Worm (Caenorhabditis elegans): Measurements from ENCODE around the gene larp-1.

Gene larp-1

DNA sequence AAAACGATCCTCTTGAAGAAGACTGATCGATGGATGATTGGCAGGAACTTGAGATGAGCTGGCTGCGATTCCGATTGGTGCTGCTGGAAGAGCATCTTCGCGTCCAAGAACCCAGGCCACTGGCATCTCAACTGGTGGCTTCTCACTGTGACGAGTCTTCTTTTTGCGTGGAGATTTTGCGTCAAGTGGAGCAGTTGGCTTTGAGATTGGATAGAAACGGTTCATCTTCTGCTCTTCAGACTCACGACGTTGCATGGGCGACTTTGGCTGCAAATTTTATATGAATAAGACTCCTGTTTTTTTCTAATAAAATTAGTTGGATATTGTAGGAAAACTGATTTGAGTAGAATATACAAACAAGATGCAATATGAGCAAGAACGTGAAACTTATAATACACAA is 6.7 kb downstream of the larp-1 start:
- no peak for TF ChIP-seq ama-1 (optimal IDR thresholded peaks at IDR 0.05)
- no peak for TF ChIP-seq ets-7 (tag; optimal IDR thresholded peaks at IDR 0.05)
- TF ChIP-seq B0310.2 (tag; optimal IDR thresholded peaks at IDR 0.05), result no peak
- no peak for TF ChIP-seq sea-1 (GFP tag; conservative IDR thresholded peaks at IDR 0.05)
- no peak for TF ChIP-seq tbx-37 (GFP tag; conservative IDR thresholded peaks at IDR 0.05)
- TF ChIP-seq F13C5.2 (tag; optimal IDR thresholded peaks at IDR 0.05), result no peak
- TF ChIP-seq hmg-4 (GFP tag; optimal IDR thresholded peaks at IDR 0.05), result no peak
- TF ChIP-seq ceh-36 (tag; optimal IDR thresholded peaks at IDR 0.05), result no peak
- no peak for TF ChIP-seq ceh-13 (GFP tag; optimal IDR thresholded peaks at IDR 0.05)
- no peak for TF ChIP-seq aly-1 (tag; optimal IDR thresholded peaks at IDR 0.05)
- no peak for TF ChIP-seq hnd-1 (tag; optimal IDR thresholded peaks at IDR 0.05)
- TF ChIP-seq scrt-1 (GFP tag; IDR thresholded peaks at IDR 0.05), result no peak
- no peak for TF ChIP-seq pes-1 (GFP tag; IDR thresholded peaks at IDR 0.05)
- no peak for TF ChIP-seq tra-4 (tag; optimal IDR thresholded peaks at IDR 0.05)
- TF ChIP-seq tbx-11 (GFP tag; IDR thresholded peaks at IDR 0.05), result no peak
- no peak for TF ChIP-seq hmbx-1 (tag; optimal IDR thresholded peaks at IDR 0.05)
- no peak for TF ChIP-seq flt-1 (GFP tag; IDR thresholded peaks at IDR 0.05)

DNA sequence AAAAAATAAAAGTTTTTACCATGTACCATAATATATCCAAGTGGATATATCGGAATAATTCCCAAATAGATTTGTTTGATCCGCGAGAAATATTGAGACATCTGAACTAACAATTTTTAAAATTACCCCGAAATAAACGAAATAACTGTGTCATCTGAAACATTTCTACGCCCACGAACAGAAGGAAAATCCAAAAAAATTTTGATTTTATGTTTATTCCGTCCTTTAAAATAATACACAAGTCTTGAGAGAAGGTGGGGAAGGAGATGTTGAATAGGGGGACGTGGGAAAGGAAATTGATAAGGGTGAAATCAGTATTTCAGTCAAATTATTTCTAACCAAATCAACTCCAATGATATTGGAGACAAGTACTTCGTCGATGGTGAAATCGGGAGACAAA is 8.7 kb downstream of the larp-1 start, which contains the start of gene R144.11:
Gene R144.11, minus strand, starts transcription at position 101 of the 400 bp plus-strand sequence.
- TF ChIP-seq B0310.2 (tag; optimal IDR thresholded peaks at IDR 0.05), result no peak
- TF ChIP-seq flt-1 (GFP tag; IDR thresholded peaks at IDR 0.05), result no peak
- no peak for TF ChIP-seq hmg-4 (GFP tag; optimal IDR thresholded peaks at IDR 0.05)
- no peak for TF ChIP-seq ama-1 (optimal IDR thresholded peaks at IDR 0.05)
- TF ChIP-seq pes-1 (GFP tag; IDR thresholded peaks at IDR 0.05), result no peak
- no peak for TF ChIP-seq ceh-36 (tag; optimal IDR thresholded peaks at IDR 0.05)
- no peak for TF ChIP-seq ceh-13 (GFP tag; optimal IDR thresholded peaks at IDR 0.05)
- TF ChIP-seq hnd-1 (tag; optimal IDR thresholded peaks at IDR 0.05), result no peak
- TF ChIP-seq F13C5.2 (tag; optimal IDR thresholded peaks at IDR 0.05), result no peak
- no peak for TF ChIP-seq tbx-37 (GFP tag; conservative IDR thresholded peaks at IDR 0.05)

DNA sequence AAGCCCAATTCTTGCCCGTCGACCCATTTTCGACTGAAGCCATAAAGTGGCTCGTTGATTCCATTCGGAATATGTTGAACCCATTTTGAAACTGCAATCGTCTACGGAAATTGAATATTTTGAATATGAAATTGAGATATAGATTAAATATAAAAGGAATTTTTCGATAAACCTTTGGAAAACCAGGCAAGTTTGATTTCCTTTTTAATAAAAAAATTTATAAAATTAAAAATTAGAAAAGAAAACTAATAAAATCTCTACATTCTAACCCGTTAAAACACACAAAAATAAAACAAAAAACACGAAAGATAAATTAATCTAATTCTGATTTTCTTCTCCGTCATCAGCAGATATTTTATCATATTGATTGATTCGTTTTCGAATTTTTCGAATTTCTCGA is 10.6 kb downstream of the larp-1 start, which contains the start of gene R144.12:
Gene R144.12, minus strand, starts transcription at position 101 of the 400 bp plus-strand sequence.
- no peak for TF ChIP-seq pes-1 (GFP tag; IDR thresholded peaks at IDR 0.05)
- no peak for TF ChIP-seq aly-1 (tag; optimal IDR thresholded peaks at IDR 0.05)
- no peak for TF ChIP-seq tra-4 (tag; optimal IDR thresholded peaks at IDR 0.05)
- TF ChIP-seq ets-7 (tag; optimal IDR thresholded peaks at IDR 0.05), result no peak
- no peak for TF ChIP-seq scrt-1 (GFP tag; IDR thresholded peaks at IDR 0.05)
- TF ChIP-seq hmg-4 (GFP tag; optimal IDR thresholded peaks at IDR 0.05), result no peak
- TF ChIP-seq ceh-13 (GFP tag; optimal IDR thresholded peaks at IDR 0.05), result no peak
- no peak for TF ChIP-seq ceh-36 (tag; optimal IDR thresholded peaks at IDR 0.05)
- no peak for TF ChIP-seq ama-1 (optimal IDR thresholded peaks at IDR 0.05)
- TF ChIP-seq B0310.2 (tag; optimal IDR thresholded peaks at IDR 0.05), result no peak
- TF ChIP-seq hmbx-1 (tag; optimal IDR thresholded peaks at IDR 0.05), result no peak
- no peak for TF ChIP-seq tbx-11 (GFP tag; IDR thresholded peaks at IDR 0.05)
- no peak for TF ChIP-seq tbx-37 (GFP tag; conservative IDR thresholded peaks at IDR 0.05)

DNA sequence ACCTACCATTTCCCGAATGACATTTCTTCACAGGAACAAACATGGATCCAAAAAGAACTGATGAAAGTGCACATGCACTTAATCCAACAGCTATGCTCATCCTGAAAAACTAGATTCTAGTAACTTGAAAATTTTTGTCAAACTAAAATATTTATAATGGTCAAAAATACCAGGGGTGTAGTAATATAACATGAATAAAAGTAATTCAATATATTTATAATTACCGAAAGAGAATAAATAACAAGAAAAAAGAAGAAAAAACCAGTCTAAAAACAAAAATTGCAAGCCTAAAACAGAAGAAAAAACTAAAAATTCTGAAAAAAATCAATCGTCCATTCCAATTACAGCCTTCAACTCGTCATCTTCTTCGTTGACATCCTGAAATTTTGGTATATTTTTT is 12.8 kb downstream of the larp-1 start, which contains the start of gene R144.6:
Gene R144.6, minus strand, starts transcription at position 101 of the 400 bp plus-strand sequence.
- TF ChIP-seq flt-1 (GFP tag; IDR thresholded peaks at IDR 0.05), result no peak
- no peak for TF ChIP-seq ets-7 (tag; optimal IDR thresholded peaks at IDR 0.05)
- no peak for TF ChIP-seq hmg-4 (GFP tag; optimal IDR thresholded peaks at IDR 0.05)
- no peak for TF ChIP-seq aly-1 (tag; optimal IDR thresholded peaks at IDR 0.05)
- TF ChIP-seq ceh-13 (GFP tag; optimal IDR thresholded peaks at IDR 0.05), result no peak
- TF ChIP-seq tra-4 (tag; optimal IDR thresholded peaks at IDR 0.05), result no peak
- TF ChIP-seq F13C5.2 (tag; optimal IDR thresholded peaks at IDR 0.05), result no peak
- no peak for TF ChIP-seq tbx-37 (GFP tag; conservative IDR thresholded peaks at IDR 0.05)
- TF ChIP-seq B0310.2 (tag; optimal IDR thresholded peaks at IDR 0.05), result no peak
- no peak for TF ChIP-seq ceh-36 (tag; optimal IDR thresholded peaks at IDR 0.05)
- TF ChIP-seq tbx-11 (GFP tag; IDR thresholded peaks at IDR 0.05), result no peak
- TF ChIP-seq hmbx-1 (tag; optimal IDR thresholded peaks at IDR 0.05), result no peak
- TF ChIP-seq ama-1 (optimal IDR thresholded peaks at IDR 0.05), result no peak
- no peak for TF ChIP-seq pes-1 (GFP tag; IDR thresholded peaks at IDR 0.05)
- TF ChIP-seq scrt-1 (GFP tag; IDR thresholded peaks at IDR 0.05), result no peak
- no peak for TF ChIP-seq sea-1 (GFP tag; conservative IDR thresholded peaks at IDR 0.05)

DNA sequence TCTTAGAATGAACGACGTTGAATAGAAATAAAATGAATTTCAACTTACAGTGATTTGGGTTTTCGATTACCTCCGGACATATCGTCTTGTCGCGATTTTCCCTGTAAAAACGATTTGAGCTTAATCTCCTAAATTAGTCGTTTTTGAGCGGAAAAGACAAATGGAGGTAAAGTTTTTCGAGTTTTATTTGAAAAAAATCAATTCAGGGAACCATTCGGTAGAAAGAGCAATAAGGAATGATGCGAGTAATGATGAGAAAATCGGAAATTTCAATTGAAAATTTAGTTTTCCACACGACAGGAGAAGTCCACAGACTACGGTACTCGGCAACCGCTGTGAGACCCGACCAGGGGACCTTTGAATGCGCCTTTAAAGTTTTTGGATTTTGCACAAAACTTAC is 15.2 kb downstream of the larp-1 start, which contains the start of gene R144.10:
Gene R144.10, minus strand, starts transcription at position 101 of the 400 bp plus-strand sequence.
- no peak for TF ChIP-seq B0310.2 (tag; optimal IDR thresholded peaks at IDR 0.05)
- no peak for TF ChIP-seq hmbx-1 (tag; optimal IDR thresholded peaks at IDR 0.05)
- no peak for TF ChIP-seq flt-1 (GFP tag; IDR thresholded peaks at IDR 0.05)
- no peak for TF ChIP-seq tbx-11 (GFP tag; IDR thresholded peaks at IDR 0.05)
- TF ChIP-seq ets-7 (tag; optimal IDR thresholded peaks at IDR 0.05), result no peak
- no peak for TF ChIP-seq scrt-1 (GFP tag; IDR thresholded peaks at IDR 0.05)
- TF ChIP-seq sea-1 (GFP tag; conservative IDR thresholded peaks at IDR 0.05), result no peak
- no peak for TF ChIP-seq ceh-13 (GFP tag; optimal IDR thresholded peaks at IDR 0.05)
- no peak for TF ChIP-seq aly-1 (tag; optimal IDR thresholded peaks at IDR 0.05)
- TF ChIP-seq tra-4 (tag; optimal IDR thresholded peaks at IDR 0.05), result no peak
- TF ChIP-seq F13C5.2 (tag; optimal IDR thresholded peaks at IDR 0.05), result no peak
- TF ChIP-seq hmg-4 (GFP tag; optimal IDR thresholded peaks at IDR 0.05), result no peak
- no peak for TF ChIP-seq hnd-1 (tag; optimal IDR thresholded peaks at IDR 0.05)
- TF ChIP-seq pes-1 (GFP tag; IDR thresholded peaks at IDR 0.05), result no peak
- no peak for TF ChIP-seq tbx-37 (GFP tag; conservative IDR thresholded peaks at IDR 0.05)
- TF ChIP-seq ceh-36 (tag; optimal IDR thresholded peaks at IDR 0.05), result no peak

DNA sequence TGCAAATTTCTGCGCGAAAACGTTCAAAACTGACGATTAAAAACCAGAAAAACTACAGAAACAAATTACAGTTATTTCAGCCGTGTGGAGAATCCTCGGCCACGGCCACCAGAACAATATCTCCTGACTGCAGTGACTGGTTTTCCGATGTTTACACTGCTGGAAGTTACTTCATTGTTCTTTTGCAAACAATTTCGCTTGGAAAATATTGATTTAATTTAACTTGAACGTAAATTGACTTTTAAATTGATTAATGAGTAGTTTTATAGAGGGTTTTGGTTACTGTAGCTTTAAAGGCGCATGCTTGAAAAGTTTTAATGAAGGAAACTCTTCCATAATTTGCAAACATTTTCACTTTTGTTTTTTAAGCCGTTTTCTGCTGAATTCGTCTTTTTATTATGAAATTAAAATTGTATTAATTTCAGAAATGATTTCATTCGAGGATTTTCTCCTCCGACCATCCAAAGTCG is 18.5 kb downstream of the larp-1 start, which contains the start of gene smcr-8:
Gene smcr-8, plus strand, starts transcription at position 420 of the 470 bp plus-strand sequence.
- TF ChIP-seq sea-1 (GFP tag; conservative IDR thresholded peaks at IDR 0.05) (no peak), hmg-4 (GFP tag; optimal IDR thresholded peaks at IDR 0.05) (no peak), ceh-36 (tag; optimal IDR thresholded peaks at IDR 0.05) (no peak), ets-7 (tag; optimal IDR thresholded peaks at IDR 0.05) (no peak), tbx-37 (GFP tag; conservative IDR thresholded peaks at IDR 0.05) (no peak), tbx-11 (GFP tag; IDR thresholded peaks at IDR 0.05) (no peak), F13C5.2 (tag; optimal IDR thresholded peaks at IDR 0.05) (no peak), hmbx-1 (tag; optimal IDR thresholded peaks at IDR 0.05) (no peak), tra-4 (tag; optimal IDR thresholded peaks at IDR 0.05) (no peak), hnd-1 (tag; optimal IDR thresholded peaks at IDR 0.05) (no peak), ceh-13 (GFP tag; optimal IDR thresholded peaks at IDR 0.05) (no peak), flt-1 (GFP tag; IDR thresholded peaks at IDR 0.05) (no peak)
